Fruit fly (Drosophila melanogaster): ENCODE results near the gene mkg-p.

mkg-p gene

dm6 chr3L:8369456-8369855 lies 35.6 kb downstream of the mkg-p start (continued):
- no peak for TF ChIP-seq Hr39 (GFP tag; optimal IDR thresholded peaks at IDR 0.05)
- TF ChIP-seq pdm3 (GFP tag; optimal IDR thresholded peaks at IDR 0.05), result no peak
- TF ChIP-seq Sox14 (GFP tag; optimal IDR thresholded peaks at IDR 0.05), result no peak

- TF ChIP-seq CG11902 (GFP tag; optimal IDR thresholded peaks at IDR 0.05), result peak; percentile 44
- TF ChIP-seq Sox102F (GFP tag; optimal IDR thresholded peaks at IDR 0.05), result peak; percentile 60
- no peak for TF ChIP-seq CG7368 (GFP tag; optimal IDR thresholded peaks at IDR 0.05)
- peak; percentile 3 for TF ChIP-seq CG8632 (GFP tag; optimal IDR thresholded peaks at IDR 0.05)
- TF ChIP-seq OdsH (GFP tag; optimal IDR thresholded peaks at IDR 0.05), result no peak
- no peak for TF ChIP-seq CG34406 (GFP tag; optimal IDR thresholded peaks at IDR 0.05)
- peak; percentile 11 for TF ChIP-seq CG32006 (GFP tag; optimal IDR thresholded peaks at IDR 0.05)
- TF ChIP-seq Eip93F (GFP tag; optimal IDR thresholded peaks at IDR 0.05), result peak; percentile 2
- peak; percentile 75 for TF ChIP-seq Hr39 (GFP tag; optimal IDR thresholded peaks at IDR 0.05)
- peak; percentile 56 for TF ChIP-seq lz (GFP tag; optimal IDR thresholded peaks at IDR 0.05)
- peak; percentile 23 for TF ChIP-seq pdm3 (GFP tag; optimal IDR thresholded peaks at IDR 0.05)
- no peak for TF ChIP-seq net (GFP tag; optimal IDR thresholded peaks at IDR 0.05)
- TF ChIP-seq CG6163 (GFP tag; IDR thresholded peaks at IDR 0.05), result peak; percentile 54; the same call in 1 of the 3 replicates
- no peak for TF ChIP-seq CG11294 (GFP tag; IDR thresholded peaks at IDR 0.05)
- no peak for TF ChIP-seq CG6808 (GFP tag; optimal IDR thresholded peaks at IDR 0.05)
- TF ChIP-seq salr (GFP tag; optimal IDR thresholded peaks at IDR 0.05), result no peak
- TF ChIP-seq CG16779 (tag; optimal IDR thresholded peaks at IDR 0.05), result no peak
- peak; percentile 60 for TF ChIP-seq Eip78C (GFP tag)
- TF ChIP-seq topi (GFP tag; optimal IDR thresholded peaks at IDR 0.05), result peak; percentile 83
- TF ChIP-seq ss (GFP tag; optimal IDR thresholded peaks at IDR 0.05), result no peak
- peak; percentile 42 for TF ChIP-seq vri (GFP tag; optimal IDR thresholded peaks at IDR 0.05)
- peak; percentile 42 for TF ChIP-seq CG3919 (GFP tag; optimal IDR thresholded peaks at IDR 0.05)
- no peak for TF ChIP-seq CG1621 (tag; optimal IDR thresholded peaks at IDR 0.05)
- peak; percentile 47 for TF ChIP-seq Sox14 (GFP tag; optimal IDR thresholded peaks at IDR 0.05)
- peak; percentile 22 for TF ChIP-seq CG6792 (GFP tag; optimal IDR thresholded peaks at IDR 0.05)
- TF ChIP-seq fd59A (GFP tag; optimal IDR thresholded peaks at IDR 0.05), result no peak
- no peak for TF ChIP-seq Ets96B (tag; optimal IDR thresholded peaks at IDR 0.05)
- TF ChIP-seq svp (GFP tag), result peak; percentile 88
- TF ChIP-seq cyc (GFP tag; optimal IDR thresholded peaks at IDR 0.05), result peak; percentile 77
- no peak for TF ChIP-seq Eip75B (GFP tag; optimal IDR thresholded peaks at IDR 0.05)
- no peak for TF ChIP-seq CG6276 (GFP tag; optimal IDR thresholded peaks at IDR 0.05)
- no peak for TF ChIP-seq eg (GFP tag; IDR thresholded peaks at IDR 0.05)
- no peak for TF ChIP-seq CG8119 (GFP tag; IDR thresholded peaks at IDR 0.05)
- peak; percentile 76 for TF ChIP-seq Smox (GFP tag; optimal IDR thresholded peaks at IDR 0.05)
- TF ChIP-seq CG31627 (GFP tag; optimal IDR thresholded peaks at IDR 0.05), result peak; percentile 78
- peak; percentile 35 for TF ChIP-seq acj6 (GFP tag; optimal IDR thresholded peaks at IDR 0.05)
- no peak for TF ChIP-seq Sox15 (GFP tag; optimal IDR thresholded peaks at IDR 0.05)
- peak; percentile 4 for TF ChIP-seq CG6854 (GFP tag; optimal IDR thresholded peaks at IDR 0.05)
- peak; percentile 84 for TF ChIP-seq Met (GFP tag; optimal IDR thresholded peaks at IDR 0.05)
- TF ChIP-seq CG15336 (GFP tag; IDR thresholded peaks at IDR 0.05), result no peak
- TF ChIP-seq esn (GFP tag; optimal IDR thresholded peaks at IDR 0.05), result peak; percentile 76
- TF ChIP-seq Ets21C (GFP tag; optimal IDR thresholded peaks at IDR 0.05), result peak; percentile 48
- TF ChIP-seq CG10669 (GFP tag; optimal IDR thresholded peaks at IDR 0.05), result no peak
These were observed 36.3 kb downstream of the mkg-p start for dm6 chr3L:8368694-8369344.
